Fruit fly (Drosophila melanogaster): ENCODE results near the gene vkg.

DNA sequence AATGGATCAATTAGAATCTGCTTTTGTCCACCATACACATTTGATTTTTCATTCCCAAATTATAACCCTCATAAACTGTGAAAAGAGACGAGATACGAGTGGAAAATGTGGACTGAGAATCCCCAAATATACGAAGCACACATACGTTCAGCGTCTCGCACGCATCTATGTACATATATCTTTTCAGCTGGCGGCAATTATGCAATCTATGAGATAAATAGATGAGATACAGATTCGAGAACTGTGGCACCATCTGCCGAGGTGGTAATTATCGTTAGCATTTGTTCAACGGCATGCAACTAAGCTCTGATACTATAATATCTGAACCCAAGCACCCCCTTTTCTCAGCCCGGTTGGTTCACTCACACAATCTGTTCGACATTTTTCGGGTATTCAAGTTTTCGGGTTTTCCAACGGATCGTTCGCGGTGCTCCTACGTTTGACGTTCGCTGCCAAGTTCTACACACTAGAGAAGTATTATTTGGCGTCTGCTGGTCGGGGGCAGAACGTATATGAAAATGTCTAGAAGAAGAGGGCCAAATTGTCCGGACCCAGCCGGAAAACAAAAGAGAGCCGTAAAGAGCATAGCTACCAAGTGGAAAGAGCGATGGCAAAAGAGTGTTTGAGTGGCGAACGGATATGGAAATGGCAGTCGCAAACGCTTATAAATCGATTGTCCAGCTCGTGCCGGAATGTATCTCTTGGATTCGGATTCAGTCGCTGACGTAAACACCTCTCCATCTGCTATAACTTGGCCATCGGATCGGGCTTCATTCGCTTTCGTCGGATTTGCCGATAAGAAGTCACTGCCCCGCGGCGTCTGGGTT is 32.8 kb downstream of the vkg start:
- TF ChIP-seq usp (GFP tag; optimal IDR thresholded peaks at IDR 0.05) (no peak), EcR (GFP tag; optimal IDR thresholded peaks at IDR 0.05) (no peak), psq (optimal IDR thresholded peaks at IDR 0.05) (no peak)
